Worm (Caenorhabditis elegans) whole organism, young adult: ENCODE measurements around the gene C44B7.5.

ENCODE experiments used
- nhr-90 ChIP-seq: sonication (generic microtip); optimal IDR thresholded peaks from 2 replicates; lab custom pipeline; 2016; ENCODE audit warnings: missing genotype, mild to moderate bottlenecking, missing genetic modification characterization, missing compliant biosample characterization
- snpc-4 ChIP-seq, 5 experiments: fragments of 150-350 bp in 1 of 5; sonication (generic microtip) in 4 of 5; optimal IDR thresholded peaks; 2 replicates each; lab custom pipeline; 2014 to 2018; ENCODE audit warnings: missing genetic modification characterization in 5 of 5, missing biosample characterization in 3 of 5, antibody characterized with exemption in 2 of 5, mild to moderate bottlenecking in 2 of 5, missing compliant biosample characterization in 2 of 5, missing genotype in 2 of 5, moderate library complexity in 2 of 5, missing genetic modification reagents in 1 of 5
- unc-130 ChIP-seq: sonication (generic microtip); optimal IDR thresholded peaks from 2 replicates; lab custom pipeline; 2016; ENCODE audit warnings: missing genetic modification reagents, missing genetic modification characterization, missing compliant biosample characterization

DNA sequence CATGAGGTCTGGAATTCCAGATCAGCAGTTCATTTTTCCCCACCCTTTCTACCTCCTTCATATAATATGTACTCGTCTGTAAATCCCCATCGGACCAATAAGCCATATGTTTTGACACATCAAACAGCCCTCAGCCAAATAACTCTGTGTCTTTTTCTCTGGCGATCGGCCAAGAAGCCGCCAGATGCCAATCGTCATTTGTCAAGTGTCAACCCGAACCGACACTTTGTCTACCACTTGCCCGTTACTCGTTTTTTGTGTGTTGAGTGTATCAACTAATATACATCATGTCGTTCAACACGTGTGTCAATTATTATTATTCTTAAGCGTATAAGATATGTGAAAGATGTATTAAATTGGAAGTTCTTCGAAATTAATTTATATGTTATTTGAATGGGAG lies 49.2 kb downstream of the C44B7.5 start:
- TF ChIP-seq nhr-90 (tag; lab: Kevin White, UChicago) (no peak), unc-130 (GFP tag; lab: Kevin White, UChicago) (no peak), snpc-4 (GFP tag; optimal IDR thresholded peaks at IDR 0.05; lab: Kevin White, UChicago) (no peak), snpc-4 (tag; optimal IDR thresholded peaks at IDR 0.05; lab: Kevin White, UChicago) (no peak)
